Fruit fly (Drosophila melanogaster): ENCODE data around the gene Uxs.
A peak's percentile ranks its signal among the peaks of the same experiment; 100 is the strongest.

DNA sequence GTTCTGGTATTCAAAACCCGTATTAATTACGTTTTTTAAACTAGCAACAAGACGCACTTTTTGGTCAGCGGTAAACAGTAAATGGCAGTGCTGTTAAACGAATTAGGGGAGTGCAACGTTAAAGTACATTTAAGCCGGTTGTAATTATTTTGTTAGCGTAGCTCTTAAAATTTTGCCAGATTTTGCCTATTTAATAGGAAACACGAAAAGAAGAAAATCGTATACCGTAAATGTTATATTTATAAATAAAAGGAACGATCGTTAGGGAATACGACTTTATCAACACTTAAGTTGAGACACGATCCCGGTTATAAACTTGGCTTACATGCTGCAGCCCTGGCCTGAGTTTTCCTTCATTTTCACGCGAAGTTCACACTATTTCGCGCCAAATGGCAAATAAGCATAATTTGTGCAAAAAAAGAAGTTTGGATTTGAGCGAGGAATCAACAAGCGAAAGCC is 43.2 kb upstream of the Uxs start, which contains the start of the genes Setx and mus301:
- TF ChIP-seq psq (GFP tag; optimal IDR thresholded peaks at IDR 0.05), result peak; percentile 76
- no peak for TF ChIP-seq Hr78 (GFP tag; optimal IDR thresholded peaks at IDR 0.05)
- no peak for TF ChIP-seq Abd-B (GFP tag; optimal IDR thresholded peaks at IDR 0.05)
- no peak for TF ChIP-seq GATAd (GFP tag; optimal IDR thresholded peaks at IDR 0.05)
- no peak for TF ChIP-seq Rel (GFP tag; optimal IDR thresholded peaks at IDR 0.05)
- no peak for TF ChIP-seq Rel (tag; optimal IDR thresholded peaks at IDR 0.05)
- no peak for TF ChIP-seq dl (GFP tag; optimal IDR thresholded peaks at IDR 0.05; ENCODE audit: insufficient read depth in 1 of 2, partially characterized antibody in 2 of 2)
- no peak for TF ChIP-seq lola (GFP tag; optimal IDR thresholded peaks at IDR 0.05)
- TF ChIP-seq Jra (GFP tag; optimal IDR thresholded peaks at IDR 0.05), result no peak
- no peak for TF ChIP-seq Dfd (GFP tag; optimal IDR thresholded peaks at IDR 0.05)
- no peak for TF ChIP-seq tai (GFP tag; optimal IDR thresholded peaks at IDR 0.05)

Data from whole organism, wandering third instar larva.